Fruit fly (Drosophila melanogaster): ENCODE results near the gene CG10657.

dm6 chr3L:12447501-12447900, 49.5 kb downstream of the CG10657 start:
- TF ChIP-seq CG1620 (GFP tag; optimal IDR thresholded peaks at IDR 0.05) (no peak), tj (GFP tag; optimal IDR thresholded peaks at IDR 0.05) (no peak), Mnt (GFP tag; optimal IDR thresholded peaks at IDR 0.05) (no peak), CG7045 (GFP tag; optimal IDR thresholded peaks at IDR 0.05) (no peak), CG11617 (GFP tag; optimal IDR thresholded peaks at IDR 0.05) (no peak), kay (GFP tag; ENCODE audit: borderline replicate concordance) (no peak)
